Worm (Caenorhabditis elegans): ENCODE data around the gene C05G5.5.

ce11 chrX:14744496-14744895 is 16.4 kb downstream of the C05G5.5 start:
- TF ChIP-seq ceh-16 (tag; optimal IDR thresholded peaks at IDR 0.05) (no peak), ceh-82 (tag; optimal IDR thresholded peaks at IDR 0.05) (no peak), mdl-1 (tag; optimal IDR thresholded peaks at IDR 0.05) (no peak), snpc-4 (tag; optimal IDR thresholded peaks at IDR 0.05) (peak; percentile 61), unc-62 (GFP tag; optimal IDR thresholded peaks at IDR 0.05) (no peak), R02D3.7 (tag; optimal IDR thresholded peaks at IDR 0.05) (no peak), nhr-237 (tag; optimal IDR thresholded peaks at IDR 0.05) (no peak), alr-1 (tag; optimal IDR thresholded peaks at IDR 0.05) (no peak), nhr-23 (tag; optimal IDR thresholded peaks at IDR 0.05) (no peak), unc-55 (GFP tag; optimal IDR thresholded peaks at IDR 0.05) (no peak)
